Worm (Caenorhabditis elegans) whole organism, late embryonic: ENCODE measurements around the gene mbr-1.

Experiments
- ama-1 ChIP-seq: fragments of 150-350 bp; optimal IDR thresholded peaks from 2 replicates; lab custom pipeline; 2014
- eyg-1 ChIP-seq: sonication (generic microtip); optimal IDR thresholded peaks from 2 replicates; lab custom pipeline; 2016; ENCODE audit warnings: missing genotype, missing genetic modification characterization, missing compliant biosample characterization
- fkh-10 ChIP-seq: fragments of 150-350 bp; optimal IDR thresholded peaks from 2 replicates; lab custom pipeline; 2014; ENCODE audit warnings: missing biosample characterization, missing genetic modification reagents, missing genetic modification characterization
- pha-4 ChIP-seq: fragments of 150-350 bp; optimal IDR thresholded peaks from 2 replicates; lab custom pipeline; 2018; ENCODE audit warnings: missing biosample characterization, missing genetic modification reagents, missing genetic modification characterization
- unc-86 ChIP-seq: sonication (generic microtip); optimal IDR thresholded peaks from 2 replicates; lab custom pipeline; 2016; ENCODE audit warnings: missing genetic modification characterization, missing compliant biosample characterization

DNA sequence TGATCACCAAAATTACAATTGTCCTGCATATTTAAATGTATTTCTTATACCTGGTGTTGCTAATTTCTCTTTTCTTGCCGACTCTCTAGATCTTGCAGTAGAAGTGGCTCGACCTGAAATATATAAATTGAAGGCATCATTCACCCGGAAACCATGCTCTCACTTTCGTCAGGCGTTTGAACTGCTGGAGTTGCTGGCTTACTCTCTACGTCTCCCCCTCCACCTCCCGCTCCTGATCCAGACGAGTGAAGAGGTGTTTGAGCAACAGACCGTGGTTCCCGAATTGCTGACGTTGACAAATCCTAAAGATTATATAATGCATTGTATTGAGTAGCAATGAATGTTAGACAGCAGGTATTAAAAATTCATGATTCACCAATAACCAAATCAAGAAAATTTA, 51.7 kb downstream of the mbr-1 start:
- TF ChIP-seq pha-4 (tag; lab: Kevin White, UChicago) (no peak), fkh-10 (GFP tag; lab: Kevin White, UChicago) (no peak), eyg-1 (tag; lab: Kevin White, UChicago) (no peak), ama-1 (lab: Kevin White, UChicago) (no peak), unc-86 (tag; lab: Kevin White, UChicago) (no peak)
